Worm (Caenorhabditis elegans): ENCODE measurements around the gene F18E2.15.
A peak's percentile ranks its signal among the peaks of the same experiment; 100 is the strongest.

Gene F18E2.15

ce11 chrV:12795196-12795595 lies 34.4 kb upstream of the F18E2.15 start, which contains the start of gene ugt-4:
TSS of gene ugt-4 (minus strand) at chrV:12795336.
- TF ChIP-seq ets-7 (tag; optimal IDR thresholded peaks at IDR 0.05) (no peak), F13C5.2 (tag; optimal IDR thresholded peaks at IDR 0.05) (no peak), tbx-37 (GFP tag; conservative IDR thresholded peaks at IDR 0.05) (no peak), sea-1 (GFP tag; conservative IDR thresholded peaks at IDR 0.05) (no peak), hmbx-1 (tag; optimal IDR thresholded peaks at IDR 0.05) (no peak), flt-1 (GFP tag; IDR thresholded peaks at IDR 0.05) (no peak), tra-4 (tag; optimal IDR thresholded peaks at IDR 0.05) (no peak), hmg-4 (GFP tag; optimal IDR thresholded peaks at IDR 0.05) (no peak)

DNA sequence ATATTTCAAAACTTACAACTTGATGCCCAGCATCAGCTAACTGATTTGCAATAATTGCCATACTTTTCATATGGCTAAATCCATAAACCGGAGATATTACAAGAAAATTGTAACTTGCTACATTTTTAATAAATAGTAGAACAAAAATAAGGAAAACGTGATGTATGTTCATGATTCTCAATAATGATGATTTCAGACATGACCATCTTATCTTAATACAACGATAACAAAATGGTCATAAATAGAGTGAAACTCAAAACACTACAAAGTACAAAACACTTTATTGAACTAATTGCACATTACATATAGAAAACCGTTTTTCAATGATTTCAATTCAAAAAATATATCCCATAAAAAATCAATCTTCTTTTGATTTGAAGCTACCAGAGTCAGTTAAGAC lies 31.9 kb upstream of the F18E2.15 start, which contains the start of gene ugt-5:
Gene ugt-5 (minus strand): TSS at position 214 of the 400 bp plus-strand sequence.
- no peak for TF ChIP-seq ama-1 (optimal IDR thresholded peaks at IDR 0.05)
- no peak for TF ChIP-seq sea-1 (GFP tag; conservative IDR thresholded peaks at IDR 0.05)
- no peak for TF ChIP-seq B0310.2 (tag; optimal IDR thresholded peaks at IDR 0.05)
- no peak for TF ChIP-seq aly-1 (tag; optimal IDR thresholded peaks at IDR 0.05)
- no peak for TF ChIP-seq hmg-4 (GFP tag; optimal IDR thresholded peaks at IDR 0.05)
- TF ChIP-seq ets-7 (tag; optimal IDR thresholded peaks at IDR 0.05), result no peak
- TF ChIP-seq tbx-37 (GFP tag; conservative IDR thresholded peaks at IDR 0.05), result no peak
- no peak for TF ChIP-seq scrt-1 (GFP tag; IDR thresholded peaks at IDR 0.05)
- TF ChIP-seq tra-4 (tag; optimal IDR thresholded peaks at IDR 0.05), result no peak

DNA sequence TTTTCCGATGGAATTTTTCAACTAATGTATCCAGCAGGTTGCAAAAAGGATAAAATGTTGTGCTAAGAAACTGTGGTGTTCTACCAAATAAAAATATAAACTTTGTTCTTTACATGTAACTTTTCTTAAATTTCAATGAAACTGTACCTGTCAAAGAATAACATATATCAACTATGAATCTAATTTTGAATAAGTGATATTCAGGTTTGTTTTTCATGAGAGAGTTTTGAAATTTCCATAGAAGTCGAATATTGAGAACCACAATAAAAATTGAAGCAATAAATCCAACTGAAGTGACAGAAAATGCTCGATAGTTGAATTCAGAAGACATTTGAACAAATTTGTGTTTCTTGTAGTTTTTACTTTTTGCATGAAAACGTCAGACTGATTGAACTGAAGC lies 29.4 kb upstream of the F18E2.15 start, which contains the start of gene srbc-43:
Gene srbc-43 (minus strand): TSS at position 331 of the 400 bp plus-strand sequence.
- no peak for TF ChIP-seq tbx-11 (GFP tag; IDR thresholded peaks at IDR 0.05)
- TF ChIP-seq aly-1 (tag; optimal IDR thresholded peaks at IDR 0.05), result no peak
- TF ChIP-seq scrt-1 (GFP tag; IDR thresholded peaks at IDR 0.05), result no peak
- TF ChIP-seq hnd-1 (tag; optimal IDR thresholded peaks at IDR 0.05), result no peak
- no peak for TF ChIP-seq sea-1 (GFP tag; conservative IDR thresholded peaks at IDR 0.05)
- TF ChIP-seq hmbx-1 (tag; optimal IDR thresholded peaks at IDR 0.05), result no peak
- TF ChIP-seq ets-7 (tag; optimal IDR thresholded peaks at IDR 0.05), result no peak
- TF ChIP-seq ama-1 (optimal IDR thresholded peaks at IDR 0.05), result no peak
- no peak for TF ChIP-seq ceh-13 (GFP tag; optimal IDR thresholded peaks at IDR 0.05)
- no peak for TF ChIP-seq hmg-4 (GFP tag; optimal IDR thresholded peaks at IDR 0.05)
- no peak for TF ChIP-seq ceh-36 (tag; optimal IDR thresholded peaks at IDR 0.05)
- TF ChIP-seq B0310.2 (tag; optimal IDR thresholded peaks at IDR 0.05), result no peak

- TF ChIP-seq ceh-13 (GFP tag; optimal IDR thresholded peaks at IDR 0.05) (no peak), flt-1 (GFP tag; IDR thresholded peaks at IDR 0.05) (no peak), tbx-11 (GFP tag; IDR thresholded peaks at IDR 0.05) (no peak), hnd-1 (tag; optimal IDR thresholded peaks at IDR 0.05) (no peak)
These were observed 27.6 kb upstream of the F18E2.15 start, which contains the start of gene srbc-44 for ce11 chrV:12788451-12788850. TSS of gene srbc-44 (minus strand) at chrV:12788551.

ce11 chrV:12787026-12787425 lies 26.2 kb upstream of the F18E2.15 start, which contains the start of gene fkb-4:
TSS of gene fkb-4 (minus strand) at chrV:12787126.
- no peak for TF ChIP-seq tbx-37 (GFP tag; conservative IDR thresholded peaks at IDR 0.05)
- no peak for TF ChIP-seq ama-1 (optimal IDR thresholded peaks at IDR 0.05)
- TF ChIP-seq tra-4 (tag; optimal IDR thresholded peaks at IDR 0.05), result no peak
- TF ChIP-seq ceh-36 (tag; optimal IDR thresholded peaks at IDR 0.05), result no peak
- TF ChIP-seq scrt-1 (GFP tag; IDR thresholded peaks at IDR 0.05), result no peak
- TF ChIP-seq hmbx-1 (tag; optimal IDR thresholded peaks at IDR 0.05), result no peak
- no peak for TF ChIP-seq hmg-4 (GFP tag; optimal IDR thresholded peaks at IDR 0.05)
- no peak for TF ChIP-seq aly-1 (tag; optimal IDR thresholded peaks at IDR 0.05)
- TF ChIP-seq F13C5.2 (tag; optimal IDR thresholded peaks at IDR 0.05), result no peak
- TF ChIP-seq pes-1 (GFP tag; IDR thresholded peaks at IDR 0.05), result no peak

DNA sequence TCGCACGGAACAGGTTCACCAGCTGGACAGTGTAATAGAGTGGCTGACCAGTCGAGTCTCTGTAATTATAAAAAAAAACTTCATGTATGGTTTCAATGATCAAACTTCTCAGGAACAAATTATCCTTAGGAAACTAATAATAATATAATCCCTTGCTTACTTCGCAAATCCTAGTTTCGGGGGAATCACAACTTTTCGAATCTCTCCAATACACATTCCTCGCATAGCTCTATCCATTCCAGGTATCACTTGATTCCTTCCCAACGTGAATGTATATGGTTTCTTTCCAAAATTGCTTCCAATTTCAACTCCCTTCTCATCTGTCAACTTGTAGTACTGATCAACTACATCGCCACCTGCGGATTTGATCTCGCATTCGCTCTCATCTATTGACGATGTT lies 25.5 kb upstream of the F18E2.15 start:
- TF ChIP-seq aly-1 (tag; optimal IDR thresholded peaks at IDR 0.05), result no peak
- TF ChIP-seq ets-7 (tag; optimal IDR thresholded peaks at IDR 0.05), result no peak
- TF ChIP-seq scrt-1 (GFP tag; IDR thresholded peaks at IDR 0.05), result no peak
- TF ChIP-seq tra-4 (tag; optimal IDR thresholded peaks at IDR 0.05), result no peak
- no peak for TF ChIP-seq sea-1 (GFP tag; conservative IDR thresholded peaks at IDR 0.05)
- TF ChIP-seq flt-1 (GFP tag; IDR thresholded peaks at IDR 0.05), result no peak
- TF ChIP-seq tbx-11 (GFP tag; IDR thresholded peaks at IDR 0.05), result no peak
- no peak for TF ChIP-seq ceh-36 (tag; optimal IDR thresholded peaks at IDR 0.05)
- TF ChIP-seq pes-1 (GFP tag; IDR thresholded peaks at IDR 0.05), result no peak
- no peak for TF ChIP-seq F13C5.2 (tag; optimal IDR thresholded peaks at IDR 0.05)
- TF ChIP-seq hnd-1 (tag; optimal IDR thresholded peaks at IDR 0.05), result no peak

- TF ChIP-seq tbx-11 (GFP tag; IDR thresholded peaks at IDR 0.05) (no peak), aly-1 (tag; optimal IDR thresholded peaks at IDR 0.05) (no peak), ceh-13 (GFP tag; optimal IDR thresholded peaks at IDR 0.05) (no peak), hmg-4 (GFP tag; optimal IDR thresholded peaks at IDR 0.05) (no peak)
These were observed 24.0 kb upstream of the F18E2.15 start, which contains the start of gene sre-20 for ce11 chrV:12784861-12785260. TSS of gene sre-20 (minus strand) at chrV:12784961.

- peak; percentile 90 for TF ChIP-seq B0310.2 (tag; optimal IDR thresholded peaks at IDR 0.05)
- TF ChIP-seq ceh-36 (tag; optimal IDR thresholded peaks at IDR 0.05), result peak; percentile 93
- peak; percentile 94 for TF ChIP-seq tbx-37 (GFP tag; conservative IDR thresholded peaks at IDR 0.05)
- peak; percentile 98 for TF ChIP-seq sea-1 (GFP tag; conservative IDR thresholded peaks at IDR 0.05)
- TF ChIP-seq aly-1 (tag; optimal IDR thresholded peaks at IDR 0.05), result peak; percentile 90
- TF ChIP-seq ceh-13 (GFP tag; optimal IDR thresholded peaks at IDR 0.05), result peak; percentile 85
- TF ChIP-seq hmg-4 (GFP tag; optimal IDR thresholded peaks at IDR 0.05), result peak; percentile 94
- peak; percentile 80 for TF ChIP-seq hmbx-1 (tag; optimal IDR thresholded peaks at IDR 0.05)
- TF ChIP-seq ets-7 (tag; optimal IDR thresholded peaks at IDR 0.05), result peak; percentile 77
- TF ChIP-seq tra-4 (tag; optimal IDR thresholded peaks at IDR 0.05), result peak; percentile 74
- peak; percentile 98 for TF ChIP-seq scrt-1 (GFP tag; IDR thresholded peaks at IDR 0.05)
- peak; percentile 88 for TF ChIP-seq hnd-1 (tag; optimal IDR thresholded peaks at IDR 0.05)
- TF ChIP-seq flt-1 (GFP tag; IDR thresholded peaks at IDR 0.05), result peak; percentile 97
- TF ChIP-seq pes-1 (GFP tag; IDR thresholded peaks at IDR 0.05), result peak; percentile 97
- TF ChIP-seq ama-1 (optimal IDR thresholded peaks at IDR 0.05), result no peak
- peak; percentile 95 for TF ChIP-seq tbx-11 (GFP tag; IDR thresholded peaks at IDR 0.05)
- peak; percentile 88 for TF ChIP-seq F13C5.2 (tag; optimal IDR thresholded peaks at IDR 0.05)
These were observed 19.4 kb upstream of the F18E2.15 start for ce11 chrV:12780248-12780647.

Data from whole organism, early embryonic.